Fruit fly (Drosophila melanogaster): ENCODE data around the gene Drsl3.

The Drsl3 gene

dm6 chr3L:3336368-3337164 lies 21.8 kb downstream of the Drsl3 start, which contains the start of the genes Drsl6 and kst (continued):
- TF ChIP-seq CG8388 (GFP tag; optimal IDR thresholded peaks at IDR 0.05): no peak
- TF ChIP-seq her (GFP tag; optimal IDR thresholded peaks at IDR 0.05): peak; percentile 9
- TF ChIP-seq Side (GFP tag; optimal IDR thresholded peaks at IDR 0.05): peak; percentile 22
- peak; percentile 85 for TF ChIP-seq chm (GFP tag; IDR thresholded peaks at IDR 0.05)
- TF ChIP-seq tap (tag; optimal IDR thresholded peaks at IDR 0.05): no peak
- no peak for TF ChIP-seq slbo (GFP tag; IDR thresholded peaks at IDR 0.05)
- TF ChIP-seq ash1 (GFP tag; optimal IDR thresholded peaks at IDR 0.05): no peak
- peak; percentile 15 for TF ChIP-seq gcm (GFP tag; optimal IDR thresholded peaks at IDR 0.05)
- peak; percentile 25 for TF ChIP-seq Sry-β (GFP tag; optimal IDR thresholded peaks at IDR 0.05)
- TF ChIP-seq al (GFP tag; IDR thresholded peaks at IDR 0.05): no peak
- no peak for TF ChIP-seq Deaf1 (tag; optimal IDR thresholded peaks at IDR 0.05)
- peak; percentile 23 for TF ChIP-seq CG15601 (tag; optimal IDR thresholded peaks at IDR 0.05)
- TF ChIP-seq CG3995 (GFP tag; optimal IDR thresholded peaks at IDR 0.05): no peak
- TF ChIP-seq CG9817 (tag; optimal IDR thresholded peaks at IDR 0.05): no peak
- no peak for TF ChIP-seq CoRest (tag; optimal IDR thresholded peaks at IDR 0.05)
- peak; percentile 38 for TF ChIP-seq gro (GFP tag; optimal IDR thresholded peaks at IDR 0.05)
- TF ChIP-seq CG1832 (GFP tag; optimal IDR thresholded peaks at IDR 0.05): no peak
- TF ChIP-seq CG3407 (GFP tag; optimal IDR thresholded peaks at IDR 0.05): no peak
- TF ChIP-seq ewg (GFP tag; optimal IDR thresholded peaks at IDR 0.05): no peak
- TF ChIP-seq Adf1 (GFP tag; IDR thresholded peaks at IDR 0.05): no peak
- TF ChIP-seq CG2199 (GFP tag; IDR thresholded peaks at IDR 0.05): no peak
- TF ChIP-seq bsh (GFP tag; optimal IDR thresholded peaks at IDR 0.05): peak in 1 of 2 experiments; percentile 9
- TF ChIP-seq dimm (GFP tag; IDR thresholded peaks at IDR 0.05): no peak
- peak; percentile 83 for TF ChIP-seq sens (GFP tag)
- peak; percentile 53 for TF ChIP-seq nerfin-1 (tag; optimal IDR thresholded peaks at IDR 0.05)
- peak; percentile 52 for TF ChIP-seq sug (tag; optimal IDR thresholded peaks at IDR 0.05)
- TF ChIP-seq bab2 (GFP tag; optimal IDR thresholded peaks at IDR 0.05): peak; percentile 2
- TF ChIP-seq psq (GFP tag; optimal IDR thresholded peaks at IDR 0.05): no peak
- TF ChIP-seq CG31365 (tag; optimal IDR thresholded peaks at IDR 0.05): no peak
- TF ChIP-seq E2f2 (GFP tag; IDR thresholded peaks at IDR 0.05): peak; percentile 91
- no peak for TF ChIP-seq ab (GFP tag; optimal IDR thresholded peaks at IDR 0.05)
- TF ChIP-seq CG30431 (GFP tag; optimal IDR thresholded peaks at IDR 0.05): no peak
- no peak for TF ChIP-seq peb (GFP tag; IDR thresholded peaks at IDR 0.05)
- TF ChIP-seq CG5953 (GFP tag; IDR thresholded peaks at IDR 0.05): no peak
- peak; percentile 38 for TF ChIP-seq CG13296 (GFP tag; optimal IDR thresholded peaks at IDR 0.05)
- no peak for TF ChIP-seq CG18619 (GFP tag; optimal IDR thresholded peaks at IDR 0.05)
- no peak for TF ChIP-seq CG16813 (GFP tag; IDR thresholded peaks at IDR 0.05; ENCODE audit: partially characterized antibody)
- TF ChIP-seq Elba2 (GFP tag; optimal IDR thresholded peaks at IDR 0.05): peak; percentile 94
- peak; percentile 60; the same call in 1 of the 2 replicates for TF ChIP-seq rib (GFP tag; IDR thresholded peaks at IDR 0.05)
- no peak for TF ChIP-seq CG15073 (GFP tag; optimal IDR thresholded peaks at IDR 0.05)
- no peak for TF ChIP-seq CG4730 (GFP tag; IDR thresholded peaks at IDR 0.05)
- no peak for TF ChIP-seq Ada2b (GFP tag; IDR thresholded peaks at IDR 0.05)
- no peak for TF ChIP-seq Oli (tag; optimal IDR thresholded peaks at IDR 0.05)
- no peak; the same call in 1 of the 2 replicates for TF ChIP-seq Scr (GFP tag; IDR thresholded peaks at IDR 0.05; ENCODE audit: partially characterized antibody)
- no peak for TF ChIP-seq Taf1 (GFP tag; IDR thresholded peaks at IDR 0.05)
- no peak for TF ChIP-seq Hsf (GFP tag; optimal IDR thresholded peaks at IDR 0.05)
- peak; percentile 49; the same call in 1 of the 2 replicates for TF ChIP-seq Rfx (GFP tag; IDR thresholded peaks at IDR 0.05)
- TF ChIP-seq dysf (GFP tag; IDR thresholded peaks at IDR 0.05): no peak
- TF ChIP-seq CG11560 (tag; IDR thresholded peaks at IDR 0.05): no peak
- TF ChIP-seq zfh1 (GFP tag; IDR thresholded peaks at IDR 0.05): no peak
